Fruit fly (Drosophila melanogaster) whole organism, wandering third instar larva: ENCODE measurements around the gene Reph.

ENCODE experiments used
- Abd-B ChIP-seq: fragments of >200 bp; optimal IDR thresholded peaks from 2 replicates; lab custom pipeline; 2017; ENCODE audit warnings: missing biosample characterization, missing genetic modification characterization
- CG32264 ChIP-seq: fragments of 200-800 bp; sonication (Bioruptor generic); optimal IDR thresholded peaks from 2 replicates; lab custom pipeline; 2016; ENCODE audit warnings: missing biosample characterization, missing genetic modification characterization
- CG9705 ChIP-seq: fragments of 200-800 bp; sonication (Bioruptor generic); optimal IDR thresholded peaks from 2 replicates; lab custom pipeline; 2018; ENCODE audit warnings: missing biosample characterization, mild to moderate bottlenecking, missing genetic modification characterization
- CrebA ChIP-seq: fragments of 200-800 bp; sonication (Bioruptor generic); optimal IDR thresholded peaks from 2 replicates; lab custom pipeline; 2016; ENCODE audit warnings: missing biosample characterization, mild to moderate bottlenecking, missing genetic modification characterization, borderline replicate concordance
- Dfd ChIP-seq: fragments of >200 bp; optimal IDR thresholded peaks from 2 replicates; lab custom pipeline; 2017; ENCODE audit warnings: missing biosample characterization, missing genetic modification characterization
- Dif ChIP-seq: fragments of 200-275, 200-300 bp; sonication (Bioruptor generic); optimal IDR thresholded peaks from 2 replicates; lab custom pipeline; 2018; ENCODE audit warnings: missing biosample characterization, missing genetic modification characterization; ENCODE audit not compliant: partially characterized antibody
- GATAd ChIP-seq: sonication (Bioruptor generic); optimal IDR thresholded peaks from 2 replicates; lab custom pipeline; 2016; ENCODE audit warnings: missing biosample characterization, missing genetic modification characterization
- HLH106 ChIP-seq: fragments of 200-800 bp; optimal IDR thresholded peaks from 3 replicates; lab custom pipeline; 2019; ENCODE audit warnings: missing biosample characterization, mild to moderate bottlenecking, missing genetic modification characterization, moderate library complexity
- Hnf4 ChIP-seq: fragments of 200-800 bp; sonication (Bioruptor generic); optimal IDR thresholded peaks from 2 replicates; lab custom pipeline; 2016; ENCODE audit warnings: missing biosample characterization, mild to moderate bottlenecking, missing genetic modification characterization
- Hr78 ChIP-seq: fragments of >200 bp; optimal IDR thresholded peaks from 2 replicates; lab custom pipeline; 2017; ENCODE audit warnings: missing biosample characterization, missing genetic modification characterization
- Hr83 ChIP-seq: fragments of 200-300 bp; sonication (Bioruptor generic); optimal IDR thresholded peaks from 2 replicates; lab custom pipeline; 2016; ENCODE audit warnings: missing biosample characterization, mild to moderate bottlenecking, missing genetic modification characterization, moderate library complexity; ENCODE audit not compliant: poor library complexity, severe bottlenecking
- Jra ChIP-seq: sonication (Bioruptor generic); optimal IDR thresholded peaks from 2 replicates; lab custom pipeline; 2016; ENCODE audit warnings: missing biosample characterization, missing genetic modification characterization
- Mio ChIP-seq: sonication (Bioruptor generic); optimal IDR thresholded peaks from 2 replicates; lab custom pipeline; 2016; ENCODE audit warnings: missing biosample characterization, missing genetic modification characterization
- Myc ChIP-seq: fragments of >200 bp; optimal IDR thresholded peaks from 2 replicates; lab custom pipeline; 2017
- N ChIP-seq: fragments of >200 bp; optimal IDR thresholded peaks from 2 replicates; lab custom pipeline; 2018; ENCODE audit warnings: missing biosample characterization, missing external identifiers, missing genetic modification characterization
- OdsH ChIP-seq: fragments of 200-800 bp; sonication (Bioruptor generic); optimal IDR thresholded peaks from 2 replicates; lab custom pipeline; 2016; ENCODE audit warnings: missing biosample characterization, mild to moderate bottlenecking, missing genetic modification characterization
- Rel ChIP-seq, 2 experiments: fragments of 200-800 bp; sonication (Bioruptor generic) in 1 of 2; optimal IDR thresholded peaks; 2 replicates in 1 of 2; 3 replicates in 1 of 2; lab custom pipeline; 2016 to 2019; ENCODE audit warnings: mild to moderate bottlenecking in 2 of 2, missing biosample characterization in 2 of 2, missing genetic modification characterization in 2 of 2, moderate library complexity in 1 of 2
- Sp1 ChIP-seq: fragments of 200-800 bp; sonication (Bioruptor generic); optimal IDR thresholded peaks from 3 replicates; lab custom pipeline; 2019; ENCODE audit warnings: missing biosample characterization, mild to moderate bottlenecking, missing genetic modification characterization, moderate library complexity
- Vsx2 ChIP-seq: fragments of 200-300, 225-300 bp; sonication (Bioruptor generic); optimal IDR thresholded peaks from 2 replicates; lab custom pipeline; 2018; ENCODE audit warnings: missing biosample characterization, missing genetic modification characterization; ENCODE audit not compliant: partially characterized antibody
- br ChIP-seq: fragments of 200-800 bp; sonication (Bioruptor generic); optimal IDR thresholded peaks from 2 replicates; lab custom pipeline; 2016; ENCODE audit warnings: missing biosample characterization, missing genetic modification characterization
- brk ChIP-seq: fragments of 200-800 bp; sonication (Bioruptor generic); optimal IDR thresholded peaks from 2 replicates; lab custom pipeline; 2016; ENCODE audit warnings: missing biosample characterization, mild to moderate bottlenecking, missing genetic modification characterization
- dl ChIP-seq, 2 experiments: fragments of 175-275, 200-275 bp in 1 of 2; fragments of 200-275 bp in 1 of 2; sonication (Bioruptor generic); optimal IDR thresholded peaks; lab custom pipeline; 2018; ENCODE audit warnings: mild to moderate bottlenecking in 2 of 2, missing biosample characterization in 2 of 2, missing genetic modification characterization in 2 of 2, moderate library complexity in 2 of 2; ENCODE audit not compliant: partially characterized antibody in 2 of 2, insufficient read depth in 1 of 2
- dmrt93B ChIP-seq: fragments of 200-800 bp; sonication (Bioruptor generic); optimal IDR thresholded peaks from 2 replicates; lab custom pipeline; 2018; ENCODE audit warnings: missing biosample characterization, mild to moderate bottlenecking, missing genetic modification characterization
- dsf ChIP-seq: sonication (Bioruptor generic); optimal IDR thresholded peaks from 2 replicates; lab custom pipeline; 2016; ENCODE audit warnings: missing biosample characterization, missing genetic modification characterization, borderline replicate concordance
- ey ChIP-seq: fragments of 200-800 bp; sonication (Bioruptor generic); optimal IDR thresholded peaks from 2 replicates; lab custom pipeline; 2016; ENCODE audit warnings: missing biosample characterization, missing genetic modification characterization
- foxo ChIP-seq, 2 experiments: fragments of 200-800 bp; sonication (Bioruptor generic); optimal IDR thresholded peaks; 2 replicates in 1 of 2; 3 replicates in 1 of 2; lab custom pipeline; 2016 to 2017; ENCODE audit warnings: missing biosample characterization in 2 of 2, missing genetic modification characterization in 2 of 2
- fru ChIP-seq: fragments of 200-800 bp; sonication (Bioruptor generic); optimal IDR thresholded peaks from 3 replicates; lab custom pipeline; 2016; ENCODE audit warnings: missing biosample characterization, mild to moderate bottlenecking, missing genetic modification characterization
- h ChIP-seq: fragments of 200-800 bp; sonication (Bioruptor generic); optimal IDR thresholded peaks from 3 replicates; lab custom pipeline; 2016; ENCODE audit warnings: missing biosample characterization, mild to moderate bottlenecking, missing genetic modification characterization
- jim ChIP-seq: fragments of 175-275, 200-325 bp; sonication (Bioruptor generic); optimal IDR thresholded peaks from 2 replicates; lab custom pipeline; 2016; ENCODE audit warnings: missing biosample characterization, mild to moderate bottlenecking, missing genetic modification characterization
- lola ChIP-seq: fragments of >200 bp; optimal IDR thresholded peaks from 2 replicates; lab custom pipeline; 2017; ENCODE audit warnings: missing biosample characterization, missing genetic modification characterization
- pan ChIP-seq: fragments of >200 bp; optimal IDR thresholded peaks from 2 replicates; lab custom pipeline; 2017
- psq ChIP-seq: fragments of 200-800 bp; sonication (Bioruptor generic); optimal IDR thresholded peaks from 3 replicates; lab custom pipeline; 2017; ENCODE audit warnings: missing biosample characterization, mild to moderate bottlenecking, missing genetic modification characterization, moderate library complexity
- rgr ChIP-seq: fragments of 200-800 bp; sonication (Bioruptor generic); optimal IDR thresholded peaks from 3 replicates; lab custom pipeline; 2016; ENCODE audit warnings: missing biosample characterization, mild to moderate bottlenecking, missing genetic modification characterization
- sage ChIP-seq: fragments of 200-800 bp; sonication (Bioruptor generic); optimal IDR thresholded peaks from 2 replicates; lab custom pipeline; 2016; ENCODE audit warnings: missing biosample characterization, mild to moderate bottlenecking, missing genetic modification characterization
- sv ChIP-seq: fragments of 200-800 bp; sonication (Bioruptor generic); optimal IDR thresholded peaks from 3 replicates; lab custom pipeline; 2016; ENCODE audit warnings: missing biosample characterization, missing genetic modification characterization
- tai ChIP-seq: sonication (Bioruptor generic); optimal IDR thresholded peaks from 2 replicates; lab custom pipeline; 2016; ENCODE audit warnings: missing biosample characterization, missing genetic modification characterization
- usp ChIP-seq: fragments of >200 bp; optimal IDR thresholded peaks from 2 replicates; lab custom pipeline; 2017; ENCODE audit warnings: missing biosample characterization, missing genetic modification characterization
- woc ChIP-seq: sonication (Bioruptor generic); optimal IDR thresholded peaks from 2 replicates; lab custom pipeline; 2016; ENCODE audit warnings: missing biosample characterization, mild to moderate bottlenecking, missing genetic modification characterization

Gene Reph

DNA sequence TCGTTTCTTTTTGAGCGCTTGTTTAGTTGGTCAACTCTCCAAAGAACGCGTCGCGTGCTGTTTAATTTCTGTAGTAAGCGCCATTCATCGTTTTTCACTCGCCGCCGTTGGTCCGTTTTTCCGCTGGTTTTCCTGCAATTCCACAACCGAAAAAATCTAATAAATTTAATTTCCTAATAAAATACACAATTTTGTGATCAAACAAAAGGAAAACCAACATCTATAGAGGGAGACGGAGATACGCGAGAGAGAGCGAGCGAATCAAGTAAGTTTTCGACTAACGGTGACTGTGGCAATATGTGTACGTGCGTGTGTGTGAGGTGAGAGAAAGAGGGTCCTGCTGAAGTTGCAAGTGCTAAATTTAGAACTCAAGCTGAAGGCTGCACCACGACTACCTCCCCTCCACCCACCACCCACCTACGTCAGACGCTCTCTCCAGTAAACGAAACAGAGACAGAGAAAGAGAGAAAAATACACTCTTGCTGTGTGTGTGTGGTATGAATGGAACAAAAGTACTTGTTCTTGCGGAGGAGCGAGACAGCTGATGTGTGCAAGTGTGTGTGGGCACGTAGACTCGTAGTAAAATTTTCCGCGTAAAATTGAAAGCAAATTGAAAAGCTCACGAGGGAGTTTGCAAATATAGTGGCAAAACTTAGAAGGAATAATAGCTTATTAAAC lies at the start of gene Reph:
Reph (plus strand) TSS at position 80 of the 678 bp plus-strand sequence.
- TF ChIP-seq GATAd (GFP tag; lab: Kevin White, UChicago), result no peak
- TF ChIP-seq dmrt93B (GFP tag; lab: Kevin White, UChicago), result no peak
- TF ChIP-seq Dif (GFP tag; lab: Kevin White, UChicago), result peak; percentile 90
- no peak for TF ChIP-seq dsf
- peak; percentile 2 for TF ChIP-seq brk (GFP tag; lab: Kevin White, UChicago)
- TF ChIP-seq foxo (GFP tag; optimal IDR thresholded peaks at IDR 0.05; lab: Kevin White, UChicago), result peak in 1 of 2 experiments; percentile 17
- peak; percentile 21 for TF ChIP-seq HLH106
- no peak for TF ChIP-seq OdsH (GFP tag; lab: Kevin White, UChicago)
- no peak for TF ChIP-seq Dfd (GFP tag; lab: Kevin White, UChicago)
- no peak for TF ChIP-seq Hr78 (GFP tag; lab: Kevin White, UChicago)
- TF ChIP-seq tai (GFP tag; lab: Kevin White, UChicago), result no peak
- no peak for TF ChIP-seq ey (GFP tag; lab: Kevin White, UChicago)
- no peak for TF ChIP-seq jim (GFP tag; lab: Kevin White, UChicago)
- peak; percentile 1 for TF ChIP-seq h (GFP tag; lab: Kevin White, UChicago)
- TF ChIP-seq lola (GFP tag; lab: Kevin White, UChicago), result no peak
- no peak for TF ChIP-seq CG32264 (GFP tag; lab: Kevin White, UChicago)
- peak; percentile 35 for TF ChIP-seq Vsx2
- no peak for TF ChIP-seq Sp1 (GFP tag; lab: Kevin White, UChicago)
- no peak for TF ChIP-seq pan (lab: Kevin White, UChicago)
- peak; percentile 51 for TF ChIP-seq psq (GFP tag; lab: Kevin White, UChicago)
- peak; percentile 52 for TF ChIP-seq fru
- TF ChIP-seq woc (GFP tag; lab: Kevin White, UChicago), result no peak
- TF ChIP-seq CG9705 (GFP tag; lab: Kevin White, UChicago), result peak; percentile 10
- no peak for TF ChIP-seq sv (GFP tag; lab: Kevin White, UChicago)
- TF ChIP-seq br, result peak; percentile 31
- no peak for TF ChIP-seq Mio (GFP tag; lab: Kevin White, UChicago)
- peak; percentile 69 for TF ChIP-seq N (GFP tag; lab: Kevin White, UChicago)
- TF ChIP-seq Rel (GFP tag; optimal IDR thresholded peaks at IDR 0.05; lab: Kevin White, UChicago), result no peak
- TF ChIP-seq Rel (tag; optimal IDR thresholded peaks at IDR 0.05; lab: Kevin White, UChicago), result no peak
- TF ChIP-seq Hr83 (GFP tag; lab: Kevin White, UChicago), result peak; percentile 85
- peak; percentile 29 for TF ChIP-seq Hnf4 (GFP tag; lab: Kevin White, UChicago)
- TF ChIP-seq Abd-B (GFP tag; lab: Kevin White, UChicago), result no peak
- TF ChIP-seq sage (GFP tag; lab: Kevin White, UChicago), result no peak
- peak; percentile 67 for TF ChIP-seq rgr (GFP tag; lab: Kevin White, UChicago)
- peak; percentile 60 to 75 for TF ChIP-seq dl (GFP tag; optimal IDR thresholded peaks at IDR 0.05; lab: Kevin White, UChicago; ENCODE audit: insufficient read depth in 1 of 2, partially characterized antibody in 2 of 2)
- no peak for TF ChIP-seq Jra
- no peak for TF ChIP-seq usp
- no peak for TF ChIP-seq Myc (lab: Kevin White, UChicago)
- TF ChIP-seq CrebA (GFP tag; lab: Kevin White, UChicago), result no peak

dm6 chr2L:3754835-3755547 lies 48.4 kb upstream of the Reph start:
- no peak for TF ChIP-seq jim (GFP tag; lab: Kevin White, UChicago)
- TF ChIP-seq foxo (GFP tag; optimal IDR thresholded peaks at IDR 0.05; lab: Kevin White, UChicago), result no peak
- TF ChIP-seq woc (GFP tag; lab: Kevin White, UChicago), result no peak
- TF ChIP-seq HLH106, result no peak
- no peak for TF ChIP-seq Hnf4 (GFP tag; lab: Kevin White, UChicago)
- no peak for TF ChIP-seq N (GFP tag; lab: Kevin White, UChicago)
- TF ChIP-seq fru, result no peak
